Worm (Caenorhabditis elegans): ENCODE measurements around the gene glf-1.

glf-1 gene

DNA sequence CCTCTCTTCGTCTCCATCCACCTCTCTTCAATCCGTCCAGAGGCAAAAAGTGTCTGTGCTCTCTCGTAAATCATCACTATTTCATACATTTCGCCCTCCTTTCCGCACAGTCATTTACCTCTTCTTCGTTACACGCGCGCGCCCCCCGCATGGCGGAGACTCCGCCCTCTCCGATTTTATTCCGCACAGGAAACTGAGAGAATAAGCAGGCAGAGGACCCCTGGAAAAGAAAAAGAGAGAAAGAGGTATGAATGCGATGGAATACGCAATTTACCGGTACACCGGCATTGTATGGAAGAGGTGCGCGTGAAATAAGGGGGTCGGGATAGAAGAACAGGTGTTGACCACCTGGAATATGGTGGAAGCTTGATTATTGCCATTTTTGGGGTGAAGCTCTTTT, 24.9 kb upstream of the glf-1 start:
- no peak for TF ChIP-seq ccch-3 (GFP tag; optimal IDR thresholded peaks at IDR 0.05)
- TF ChIP-seq nfyb-1 (GFP tag; IDR thresholded peaks at IDR 0.05), result no peak
- no peak for TF ChIP-seq unc-130 (GFP tag; optimal IDR thresholded peaks at IDR 0.05)
- TF ChIP-seq F37B4.10 (GFP tag; IDR thresholded peaks at IDR 0.05), result no peak
- TF ChIP-seq sptf-2 (GFP tag; optimal IDR thresholded peaks at IDR 0.05), result no peak

DNA sequence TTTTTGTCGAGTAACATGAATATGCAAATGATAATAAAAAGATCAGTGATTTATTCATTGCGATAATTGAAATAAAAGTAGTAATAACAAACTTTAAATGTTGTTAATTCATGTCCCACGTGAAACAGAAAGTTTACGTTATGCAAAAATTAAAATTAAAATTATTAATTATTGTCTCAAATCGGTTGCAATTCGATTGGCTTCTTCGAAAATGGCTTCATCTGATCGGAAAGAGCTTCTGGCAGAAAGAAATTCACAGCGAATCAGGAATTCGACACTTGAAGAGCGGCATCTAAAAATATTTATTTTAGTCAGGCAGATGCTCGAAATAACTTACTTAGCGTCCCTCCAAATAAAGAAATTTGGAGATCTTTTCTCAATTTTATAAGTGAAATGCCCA, 19.8 kb upstream of the glf-1 start, which contains the start of gene spe-27:
spe-27 (minus strand) TSS at position 101 of the 400 bp plus-strand sequence.
- TF ChIP-seq hmg-1.2 (GFP tag; IDR thresholded peaks at IDR 0.05) (no peak), snpc-4 (GFP tag; optimal IDR thresholded peaks at IDR 0.05) (no peak), snpc-4 (tag; optimal IDR thresholded peaks at IDR 0.05) (no peak), lin-35 (GFP tag; optimal IDR thresholded peaks at IDR 0.05) (no peak), pha-4 (tag; optimal IDR thresholded peaks at IDR 0.05) (no peak), ceh-79 (tag; optimal IDR thresholded peaks at IDR 0.05) (no peak), rpc-1 (optimal IDR thresholded peaks at IDR 0.05) (no peak), rpc-1 (tag; optimal IDR thresholded peaks at IDR 0.05) (no peak), ama-1 (optimal IDR thresholded peaks at IDR 0.05) (no peak), ama-1 (GFP tag; optimal IDR thresholded peaks at IDR 0.05) (no peak), sptf-2 (GFP tag; optimal IDR thresholded peaks at IDR 0.05) (no peak), lin-40 (tag; optimal IDR thresholded peaks at IDR 0.05) (no peak), hrde-1 (tag; optimal IDR thresholded peaks at IDR 0.05; ENCODE audit: borderline replicate concordance) (no peak), zim-3 (tag; optimal IDR thresholded peaks at IDR 0.05) (no peak), mes-4 (tag; optimal IDR thresholded peaks at IDR 0.05) (no peak), F39B2.1 (GFP tag; IDR thresholded peaks at IDR 0.05) (no peak), chd-7 (tag; optimal IDR thresholded peaks at IDR 0.05) (no peak), athp-1 (tag; optimal IDR thresholded peaks at IDR 0.05) (no peak), mel-28 (tag; optimal IDR thresholded peaks at IDR 0.05; ENCODE audit: borderline replicate concordance) (no peak), repo-1 (tag; optimal IDR thresholded peaks at IDR 0.05) (no peak), ztf-22 (GFP tag; optimal IDR thresholded peaks at IDR 0.05) (no peak), nhr-179 (tag; optimal IDR thresholded peaks at IDR 0.05) (no peak)

DNA sequence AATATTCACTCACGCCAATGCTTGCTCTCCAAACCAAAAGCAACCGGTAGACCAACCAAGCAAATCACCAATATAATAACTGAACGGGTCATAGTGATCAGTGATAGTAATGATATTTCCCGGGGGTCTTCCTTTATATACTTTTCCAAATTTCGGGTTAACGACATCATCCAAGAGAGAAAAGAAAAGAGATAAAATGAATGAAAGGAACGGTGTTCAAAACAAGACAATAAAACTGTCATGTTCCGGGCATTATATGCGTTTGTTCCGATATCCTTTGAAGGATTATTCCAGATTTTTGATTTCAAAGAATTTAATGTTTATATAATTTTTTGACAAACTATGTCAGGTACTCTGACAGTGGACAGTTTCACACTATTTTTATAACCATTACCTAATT, 18.4 kb upstream of the glf-1 start, which contains the start of gene C06E7.88:
C06E7.88 (minus strand) TSS at position 101 of the 400 bp plus-strand sequence.
- no peak for TF ChIP-seq B0336.3 (GFP tag; IDR thresholded peaks at IDR 0.05)
- no peak for TF ChIP-seq F55B11.4 (tag; optimal IDR thresholded peaks at IDR 0.05; ENCODE audit: borderline replicate concordance, insufficient read depth)
- TF ChIP-seq rcor-1 (GFP tag; IDR thresholded peaks at IDR 0.05), result no peak
- no peak for TF ChIP-seq F39B2.1 (GFP tag; IDR thresholded peaks at IDR 0.05)

DNA sequence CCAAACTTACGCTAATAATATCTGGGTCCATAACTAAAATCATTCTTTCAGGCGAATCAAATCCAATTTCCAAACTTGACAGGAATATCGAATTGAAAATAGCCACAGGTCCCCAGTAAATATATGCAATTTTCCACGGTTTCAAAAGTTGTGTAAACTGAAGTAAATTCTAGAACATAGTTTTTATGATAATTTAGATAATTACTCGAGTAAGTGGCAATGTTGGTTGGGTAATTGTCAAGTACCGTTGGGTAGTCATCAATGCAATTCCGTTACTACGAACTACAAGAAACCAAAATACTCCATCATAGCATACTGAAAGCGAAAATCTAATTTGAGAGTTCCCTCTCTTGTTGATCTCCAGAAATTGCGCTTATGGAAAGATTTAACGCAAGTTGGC, 16.3 kb upstream of the glf-1 start:
- TF ChIP-seq attf-3 (GFP tag; conservative IDR thresholded peaks at IDR 0.05), result no peak
- TF ChIP-seq ceh-58 (GFP tag; IDR thresholded peaks at IDR 0.05), result no peak
- TF ChIP-seq ceh-40 (GFP tag; IDR thresholded peaks at IDR 0.05), result no peak
- TF ChIP-seq hlh-26 (GFP tag; conservative IDR thresholded peaks at IDR 0.05), result no peak
- TF ChIP-seq gei-17 (GFP tag; optimal IDR thresholded peaks at IDR 0.05), result no peak
- TF ChIP-seq hrde-1 (tag; optimal IDR thresholded peaks at IDR 0.05; ENCODE audit: borderline replicate concordance), result no peak

DNA sequence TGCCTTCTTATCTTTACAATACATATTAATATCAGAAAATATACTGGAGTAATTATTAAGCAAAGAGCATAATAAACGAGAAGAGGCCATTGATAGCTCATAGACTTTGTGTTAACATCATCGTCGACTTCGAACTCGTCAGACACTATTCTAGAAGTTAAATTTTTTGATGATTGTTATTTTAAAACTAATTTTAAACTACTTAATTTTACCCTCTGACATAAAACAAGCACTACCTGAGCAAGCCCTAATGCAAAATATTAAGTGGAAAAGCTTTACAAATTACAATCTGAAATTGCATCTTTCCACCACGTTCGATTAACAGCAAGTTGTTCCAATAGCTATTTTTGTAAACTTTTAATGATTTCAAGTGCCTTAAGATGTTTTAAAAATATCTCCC, 15.6 kb upstream of the glf-1 start, which contains the start of gene srv-17:
srv-17 (minus strand) TSS at position 101 of the 400 bp plus-strand sequence.
- TF ChIP-seq C17E4.6 (GFP tag; IDR thresholded peaks at IDR 0.05) (no peak), F23B12.7 (tag; optimal IDR thresholded peaks at IDR 0.05; ENCODE audit: insufficient read depth) (no peak), ztf-26 (tag; optimal IDR thresholded peaks at IDR 0.05) (no peak), F22D6.2 (tag; optimal IDR thresholded peaks at IDR 0.05) (no peak), fkh-3 (tag; optimal IDR thresholded peaks at IDR 0.05) (no peak), ccch-3 (GFP tag; optimal IDR thresholded peaks at IDR 0.05) (no peak), T07F8.4 (tag; optimal IDR thresholded peaks at IDR 0.05) (no peak), chd-7 (tag; optimal IDR thresholded peaks at IDR 0.05) (no peak), repo-1 (tag; optimal IDR thresholded peaks at IDR 0.05) (no peak), F57A8.1 (GFP tag; optimal IDR thresholded peaks at IDR 0.05) (no peak), hrde-1 (tag; optimal IDR thresholded peaks at IDR 0.05; ENCODE audit: borderline replicate concordance) (no peak), hsf-1 (GFP tag; IDR thresholded peaks at IDR 0.05) (no peak), egl-18 (GFP tag; IDR thresholded peaks at IDR 0.05) (no peak), cebp-2 (GFP tag; IDR thresholded peaks at IDR 0.05) (no peak), F55B11.4 (tag; optimal IDR thresholded peaks at IDR 0.05; ENCODE audit: borderline replicate concordance, insufficient read depth) (no peak), nhr-120 (GFP tag; IDR thresholded peaks at IDR 0.05) (no peak)
